Worm (Caenorhabditis elegans) whole organism, L3 larva: Measurements from ENCODE around the gene vha-4.
A peak's percentile ranks its signal among the peaks of the same experiment; 100 is the strongest.

Experiments used
- R02D3.7 ChIP-seq: fragments of 150-350 bp; optimal IDR thresholded peaks from 2 replicates; lab custom pipeline; 2014; ENCODE audit warnings: missing biosample characterization, missing genetic modification characterization
- aly-2 ChIP-seq: fragments of 150-350 bp; optimal IDR thresholded peaks from 2 replicates; lab custom pipeline; 2014; ENCODE audit warnings: missing biosample characterization, missing genetic modification characterization
- ama-1 ChIP-seq: fragments of 150-350 bp; optimal IDR thresholded peaks from 2 replicates; lab custom pipeline; 2018
- ceh-16 ChIP-seq: sonication (generic microtip); optimal IDR thresholded peaks from 2 replicates; lab custom pipeline; 2017; ENCODE audit warnings: missing biosample characterization, missing genetic modification characterization
- ceh-82 ChIP-seq: fragments of 150-350 bp; optimal IDR thresholded peaks from 2 replicates; lab custom pipeline; 2014; ENCODE audit warnings: missing biosample characterization, missing genetic modification characterization
- daf-12 ChIP-seq: fragments of 150-350 bp; optimal IDR thresholded peaks from 2 replicates; lab custom pipeline; 2014; ENCODE audit warnings: missing biosample characterization, missing genetic modification reagents, missing genetic modification characterization
- elt-1 ChIP-seq: fragments of 150-350 bp; optimal IDR thresholded peaks from 2 replicates; lab custom pipeline; 2014; ENCODE audit warnings: missing biosample characterization, missing genetic modification characterization
- elt-2 ChIP-seq: sonication (generic microtip); optimal IDR thresholded peaks from 2 replicates; lab custom pipeline; 2016; ENCODE audit warnings: missing genetic modification reagents, mild to moderate bottlenecking, missing genetic modification characterization, missing compliant biosample characterization
- elt-3 ChIP-seq, 3 experiments: fragments of 150-350 bp in 1 of 3; sonication (generic microtip) in 2 of 3; optimal IDR thresholded peaks; 2 replicates in 2 of 3; 4 replicates in 1 of 3; lab custom pipeline; 2014 to 2017; ENCODE audit warnings: missing biosample characterization in 3 of 3, missing genetic modification characterization in 3 of 3
- fkh-2 ChIP-seq: fragments of 150-350 bp; optimal IDR thresholded peaks from 2 replicates; lab custom pipeline; 2014; ENCODE audit warnings: missing biosample characterization, missing genetic modification reagents, missing genetic modification characterization
- fos-1 ChIP-seq: fragments of 150-350 bp; optimal IDR thresholded peaks from 2 replicates; lab custom pipeline; 2014; ENCODE audit warnings: missing biosample characterization, missing genetic modification characterization
- jun-1 ChIP-seq: fragments of 150-350 bp; optimal IDR thresholded peaks from 2 replicates; lab custom pipeline; 2014; ENCODE audit warnings: missing biosample characterization, missing genetic modification reagents, missing genetic modification characterization
- lin-15B ChIP-seq: fragments of 150-350 bp; optimal IDR thresholded peaks from 2 replicates; lab custom pipeline; 2014; ENCODE audit warnings: missing biosample characterization, missing genetic modification characterization
- lsy-12 ChIP-seq: sonication (generic microtip); optimal IDR thresholded peaks from 2 replicates; lab custom pipeline; 2016; ENCODE audit warnings: mild to moderate bottlenecking, missing genetic modification characterization, missing compliant biosample characterization
- mdl-1 ChIP-seq: fragments of 150-350 bp; optimal IDR thresholded peaks from 2 replicates; lab custom pipeline; 2014; ENCODE audit warnings: missing biosample characterization, missing genetic modification characterization
- mml-1 ChIP-seq: fragments of 150-350 bp; sonication (generic microtip); optimal IDR thresholded peaks from 3 replicates; lab custom pipeline; 2014; ENCODE audit warnings: missing biosample characterization, missing genetic modification characterization
- nfya-1 ChIP-seq: sonication (generic microtip); optimal IDR thresholded peaks from 2 replicates; lab custom pipeline; 2017; ENCODE audit warnings: missing genetic modification characterization, mild to moderate bottlenecking, missing compliant biosample characterization, antibody characterized with exemption, moderate library complexity; ENCODE audit not compliant: insufficient read depth
- nhr-12 ChIP-seq: fragments of 150-350 bp; optimal IDR thresholded peaks from 2 replicates; lab custom pipeline; 2014; ENCODE audit warnings: missing biosample characterization, missing genetic modification characterization
- nhr-237 ChIP-seq: fragments of 150-350 bp; optimal IDR thresholded peaks from 2 replicates; lab custom pipeline; 2014; ENCODE audit warnings: missing biosample characterization, missing genetic modification characterization
- nhr-25 ChIP-seq: sonication (generic microtip); optimal IDR thresholded peaks from 2 replicates; lab custom pipeline; 2017; ENCODE audit warnings: missing biosample characterization, missing genetic modification characterization
- nhr-43 ChIP-seq: sonication (generic microtip); optimal IDR thresholded peaks from 2 replicates; lab custom pipeline; 2016; ENCODE audit warnings: mild to moderate bottlenecking, missing genetic modification characterization, missing compliant biosample characterization; ENCODE audit not compliant: poor library complexity, severe bottlenecking
- nhr-67 ChIP-seq: fragments of 150-350 bp; optimal IDR thresholded peaks from 2 replicates; lab custom pipeline; 2014; ENCODE audit warnings: missing biosample characterization, missing genetic modification characterization
- nhr-76 ChIP-seq: fragments of 150-350 bp; sonication (generic microtip); optimal IDR thresholded peaks from 5 replicates; lab custom pipeline; 2014; ENCODE audit warnings: missing biosample characterization, missing genetic modification characterization
- nhr-77 ChIP-seq: fragments of 150-350 bp; optimal IDR thresholded peaks from 2 replicates; lab custom pipeline; 2014; ENCODE audit warnings: missing biosample characterization, missing genetic modification characterization
- pha-4 ChIP-seq: fragments of 150-350 bp; optimal IDR thresholded peaks from 2 replicates; lab custom pipeline; 2014; ENCODE audit warnings: missing biosample characterization, missing genetic modification reagents, missing genetic modification characterization
- skn-1 ChIP-seq: fragments of 150-350 bp; optimal IDR thresholded peaks from 2 replicates; lab custom pipeline; 2014; ENCODE audit warnings: missing biosample characterization, missing genetic modification characterization
- snpc-4 ChIP-seq: fragments of 150-350 bp; optimal IDR thresholded peaks from 2 replicates; lab custom pipeline; 2014; ENCODE audit warnings: missing biosample characterization, missing genetic modification characterization
- tbx-2 ChIP-seq: sonication (generic microtip); optimal IDR thresholded peaks from 2 replicates; lab custom pipeline; 2016; ENCODE audit warnings: mild to moderate bottlenecking, missing genetic modification characterization, missing compliant biosample characterization
- unc-39 ChIP-seq: sonication (generic microtip); optimal IDR thresholded peaks from 4 replicates; lab custom pipeline; 2017; ENCODE audit warnings: missing biosample characterization, missing genetic modification characterization
- unc-62 ChIP-seq: fragments of 150-350 bp; sonication (generic microtip); optimal IDR thresholded peaks from 4 replicates; lab custom pipeline; 2014; ENCODE audit warnings: missing biosample characterization, missing genetic modification reagents, missing genetic modification characterization
- zag-1 ChIP-seq: fragments of 150-350 bp; optimal IDR thresholded peaks from 2 replicates; lab custom pipeline; 2014; ENCODE audit warnings: missing biosample characterization, missing genetic modification characterization

The vha-4 gene

ce11 chrII:7870632-7871031 lies 8.5 kb downstream of the vha-4 start (continued):
- no peak for TF ChIP-seq fkh-2 (tag; lab: Kevin White, UChicago)
- TF ChIP-seq lsy-12 (tag; lab: Kevin White, UChicago): no peak
- no peak for TF ChIP-seq nhr-67 (tag; lab: Kevin White, UChicago)
- peak; percentile 30 for TF ChIP-seq ama-1 (lab: Kevin White, UChicago)
- peak; percentile 73 for TF ChIP-seq lin-15B (tag; lab: Kevin White, UChicago)
- no peak for TF ChIP-seq nhr-12 (tag; lab: Kevin White, UChicago)
- TF ChIP-seq daf-12 (tag; lab: Kevin White, UChicago): no peak
- TF ChIP-seq elt-3 (tag; optimal IDR thresholded peaks at IDR 0.05; lab: Kevin White, UChicago): no peak
- no peak for TF ChIP-seq zag-1 (tag; lab: Kevin White, UChicago)
- TF ChIP-seq ceh-82 (tag; lab: Kevin White, UChicago): no peak
- TF ChIP-seq R02D3.7: no peak
- TF ChIP-seq nhr-77: no peak
- TF ChIP-seq nfya-1 (tag; lab: Kevin White, UChicago): peak; percentile 79

ce11 chrII:7870062-7870461 lies 9.1 kb downstream of the vha-4 start, which contains the start of gene ztf-17:
TSS of gene ztf-17 (minus strand) at chrII:7870162.
- TF ChIP-seq elt-2 (peak; percentile 1), tbx-2 (tag; lab: Kevin White, UChicago) (no peak)

- no peak for TF ChIP-seq nhr-67 (tag; lab: Kevin White, UChicago)
- no peak for TF ChIP-seq daf-12 (tag; lab: Kevin White, UChicago)
- no peak for TF ChIP-seq unc-39 (tag; lab: Kevin White, UChicago)
- TF ChIP-seq nhr-43 (tag; lab: Kevin White, UChicago): no peak
- no peak for TF ChIP-seq tbx-2 (tag; lab: Kevin White, UChicago)
- no peak for TF ChIP-seq elt-1
- no peak for TF ChIP-seq fkh-2 (tag; lab: Kevin White, UChicago)
Observed at ce11 chrII:7866081-7866480, 13.0 kb downstream of the vha-4 start.

ce11 chrII:7864892-7865291 lies 14.2 kb downstream of the vha-4 start:
- TF ChIP-seq elt-1: no peak
- no peak for TF ChIP-seq fos-1 (tag; lab: Kevin White, UChicago)
- TF ChIP-seq nhr-12 (tag; lab: Kevin White, UChicago): no peak
- no peak for TF ChIP-seq aly-2 (tag; lab: Kevin White, UChicago)
- TF ChIP-seq mml-1 (tag; lab: Kevin White, UChicago): no peak
- no peak for TF ChIP-seq nhr-67 (tag; lab: Kevin White, UChicago)
- no peak for TF ChIP-seq snpc-4
- TF ChIP-seq nhr-25 (tag; lab: Kevin White, UChicago): no peak
- TF ChIP-seq nhr-76 (tag; lab: Kevin White, UChicago): no peak
- TF ChIP-seq lsy-12 (tag; lab: Kevin White, UChicago): no peak
- no peak for TF ChIP-seq ama-1 (lab: Kevin White, UChicago)
- TF ChIP-seq lin-15B (tag; lab: Kevin White, UChicago): no peak
- TF ChIP-seq ceh-16 (tag; lab: Kevin White, UChicago): no peak
- TF ChIP-seq nhr-237 (tag; lab: Kevin White, UChicago): no peak
- no peak for TF ChIP-seq skn-1 (tag; lab: Kevin White, UChicago)
- no peak for TF ChIP-seq tbx-2 (tag; lab: Kevin White, UChicago)
- TF ChIP-seq zag-1 (tag; lab: Kevin White, UChicago): no peak
- TF ChIP-seq mdl-1 (tag; lab: Kevin White, UChicago): no peak
- TF ChIP-seq nhr-77: no peak

- TF ChIP-seq pha-4 (tag; lab: Kevin White, UChicago) (peak; percentile 56), fos-1 (tag; lab: Kevin White, UChicago) (no peak), elt-2 (no peak), elt-3 (tag; optimal IDR thresholded peaks at IDR 0.05; lab: Kevin White, UChicago) (no peak), tbx-2 (tag; lab: Kevin White, UChicago) (no peak), jun-1 (tag; lab: Kevin White, UChicago) (no peak), unc-62 (GFP tag; lab: Kevin White, UChicago) (no peak), fkh-2 (tag; lab: Kevin White, UChicago) (no peak), snpc-4 (no peak), mdl-1 (tag; lab: Kevin White, UChicago) (no peak), nfya-1 (tag; lab: Kevin White, UChicago) (peak; percentile 81)
Observed at ce11 chrII:7864207-7864606, 14.9 kb downstream of the vha-4 start, which contains the start of gene ostb-1. TSS of gene ostb-1 (plus strand) at chrII:7864507.
